Fruit fly (Drosophila melanogaster) whole organism, embryonic: ENCODE data around the gene MTF-1.

ENCODE experiments used
- Antp ChIP-seq: fragments of 200-800 bp; sonication (Bioruptor generic); optimal IDR thresholded peaks from 3 replicates; lab custom pipeline; 2016; ENCODE audit warnings: missing biosample characterization, missing genetic modification characterization
- Atf3 ChIP-seq: fragments of 200-800 bp; sonication (Bioruptor generic); optimal IDR thresholded peaks from 3 replicates; lab custom pipeline; 2016; ENCODE audit warnings: missing biosample characterization, missing genetic modification characterization
- Atf6 ChIP-seq: fragments of 200-800 bp; sonication (Bioruptor generic); IDR thresholded peaks from 2 replicates; pipeline ENCODE4 v1.3.6; 2022; ENCODE audit warnings: missing biosample characterization, missing genetic modification characterization
- Awh ChIP-seq: fragments of 200-800 bp; sonication (Bioruptor generic); IDR thresholded peaks from 2 replicates; pipeline ENCODE4, ENCODE4 v1.3.6; 2022; ENCODE audit warnings: missing biosample characterization, missing genetic modification characterization
- BEAF-32 ChIP-seq: fragments of 200-800 bp; sonication (Bioruptor generic); optimal IDR thresholded peaks from 3 replicates; lab custom pipeline; 2017; ENCODE audit warnings: missing biosample characterization, missing genetic modification characterization, mild to moderate bottlenecking, moderate library complexity, missing genetic modification reagents
- Bteb2 ChIP-seq: fragments of 200-800 bp; sonication (Bioruptor generic); optimal IDR thresholded peaks from 2 replicates; lab custom pipeline; 2016; ENCODE audit warnings: missing biosample characterization, missing genetic modification characterization
- CG10321 ChIP-seq: fragments of 200-800 bp; sonication (Bioruptor generic); IDR thresholded peaks from 2 replicates; pipeline ENCODE4 v1.3.6; 2022; ENCODE audit warnings: missing biosample characterization, missing genetic modification characterization
- CG11504 ChIP-seq: fragments of 200-800 bp; sonication (Bioruptor generic); optimal IDR thresholded peaks from 3 replicates; lab custom pipeline; 2019; ENCODE audit warnings: missing biosample characterization, mild to moderate bottlenecking, missing genetic modification characterization, moderate library complexity
- CG13775 ChIP-seq: fragments of 200-800 bp; sonication (Bioruptor generic); optimal IDR thresholded peaks from 3 replicates; lab custom pipeline; 2017; ENCODE audit warnings: missing biosample characterization, mild to moderate bottlenecking, missing genetic modification characterization
- CG1603 ChIP-seq: fragments of 200-800 bp; sonication (Bioruptor generic); optimal IDR thresholded peaks from 2 replicates; lab custom pipeline; 2019; ENCODE audit warnings: missing biosample characterization, mild to moderate bottlenecking, missing genetic modification characterization, moderate library complexity
- CG16779 ChIP-seq: fragments of 200-800 bp; sonication (Bioruptor generic); IDR thresholded peaks from 2 replicates; pipeline ENCODE4 v1.3.6; 2022; ENCODE audit warnings: missing biosample characterization, missing genetic modification characterization
- CG17359 ChIP-seq: fragments of 200-800 bp; sonication (Bioruptor generic); optimal IDR thresholded peaks from 3 replicates; lab custom pipeline; 2018; ENCODE audit warnings: missing biosample characterization, mild to moderate bottlenecking, missing genetic modification characterization, moderate library complexity
- CG18011 ChIP-seq: fragments of 200-800 bp; sonication (Bioruptor generic); optimal IDR thresholded peaks from 2 replicates; lab custom pipeline; 2017; ENCODE audit warnings: missing biosample characterization, missing genetic modification characterization, mild to moderate bottlenecking, moderate library complexity, missing genotype
- CG18764 ChIP-seq: fragments of 200-800 bp; sonication (Bioruptor generic); optimal IDR thresholded peaks from 3 replicates; lab custom pipeline; 2016; ENCODE audit warnings: missing biosample characterization, missing genetic modification characterization
- CG2678 ChIP-seq: fragments of 200-800 bp; sonication (Bioruptor generic); optimal IDR thresholded peaks from 3 replicates; lab custom pipeline; 2019; ENCODE audit warnings: missing biosample characterization, mild to moderate bottlenecking, missing genetic modification characterization, moderate library complexity
- CG30403 ChIP-seq: fragments of 200-800 bp; sonication (Bioruptor generic); optimal IDR thresholded peaks from 3 replicates; lab custom pipeline; 2016; ENCODE audit warnings: missing biosample characterization, missing genetic modification characterization
- CG3065 ChIP-seq: fragments of 200-800 bp; sonication (Bioruptor generic); optimal IDR thresholded peaks from 2 replicates; lab custom pipeline; 2016; ENCODE audit warnings: missing biosample characterization, missing genetic modification characterization
- CG33213 ChIP-seq: fragments of 200-800 bp; sonication (Bioruptor generic); optimal IDR thresholded peaks from 3 replicates; lab custom pipeline; 2016; ENCODE audit warnings: missing biosample characterization, missing genetic modification characterization
- CG3838 ChIP-seq: fragments of 200-800 bp; sonication (Bioruptor generic); optimal IDR thresholded peaks from 3 replicates; lab custom pipeline; 2016; ENCODE audit warnings: missing biosample characterization, missing genetic modification characterization
- CG3995 ChIP-seq: fragments of 200-800 bp; sonication (Bioruptor generic); optimal IDR thresholded peaks from 3 replicates; lab custom pipeline; 2016; ENCODE audit warnings: missing biosample characterization, missing genetic modification characterization
- CG4404 ChIP-seq: fragments of 200-800 bp; sonication (Bioruptor generic); IDR thresholded peaks from 2 replicates; pipeline ENCODE4 v1.3.6; 2022; ENCODE audit warnings: missing biosample characterization, missing genetic modification characterization
- CG5245 ChIP-seq: fragments of 200-800 bp; sonication (Bioruptor generic); optimal IDR thresholded peaks from 3 replicates; lab custom pipeline; 2016; ENCODE audit warnings: missing biosample characterization, missing genetic modification characterization
- CG7556 ChIP-seq: fragments of 200-800 bp; sonication (Bioruptor generic); optimal IDR thresholded peaks from 2 replicates; lab custom pipeline; 2017; ENCODE audit warnings: missing biosample characterization, mild to moderate bottlenecking, missing genetic modification characterization
- CG8359 ChIP-seq: fragments of 200-800 bp; sonication (Bioruptor generic); optimal IDR thresholded peaks from 2 replicates; lab custom pipeline; 2017; ENCODE audit warnings: missing biosample characterization, mild to moderate bottlenecking, missing genetic modification characterization, borderline replicate concordance
- CG9215 ChIP-seq: fragments of 200-800 bp; sonication (Bioruptor generic); IDR thresholded peaks from 2 replicates; pipeline ENCODE4 v1.3.6; 2022; ENCODE audit warnings: missing biosample characterization, missing genetic modification characterization
- CoRest ChIP-seq: fragments of 200-800 bp; sonication (Bioruptor generic); optimal IDR thresholded peaks from 3 replicates; lab custom pipeline; 2018; ENCODE audit warnings: missing biosample characterization, mild to moderate bottlenecking, missing genetic modification characterization, moderate library complexity
- D ChIP-seq, 2 experiments: fragments of 200-800 bp in 1 of 2; fragments of >200 bp in 1 of 2; sonication (Bioruptor generic) in 1 of 2; optimal IDR thresholded peaks; 2 replicates in 1 of 2; 3 replicates in 1 of 2; lab custom pipeline; 2017; ENCODE audit warnings: mild to moderate bottlenecking in 1 of 2, missing biosample characterization in 1 of 2, missing genetic modification characterization in 1 of 2, missing genetic modification reagents in 1 of 2
- D19B ChIP-seq: fragments of 200-800 bp; sonication (Bioruptor generic); optimal IDR thresholded peaks from 2 replicates; lab custom pipeline; 2017; ENCODE audit warnings: missing biosample characterization, mild to moderate bottlenecking, missing genetic modification characterization
- Dfd ChIP-seq, 2 experiments: fragments of >200 bp; optimal IDR thresholded peaks; 2 replicates each; lab custom pipeline; 2017; ENCODE audit warnings: missing biosample characterization in 2 of 2, missing genetic modification characterization in 2 of 2
- Lpt ChIP-seq: fragments of >200 bp; optimal IDR thresholded peaks from 2 replicates; lab custom pipeline; 2018; ENCODE audit warnings: missing biosample characterization, missing genetic modification characterization
- Nf-YB ChIP-seq: fragments of 200-800 bp; sonication (Bioruptor generic); optimal IDR thresholded peaks from 3 replicates; lab custom pipeline; 2019; ENCODE audit warnings: missing biosample characterization, mild to moderate bottlenecking, missing genetic modification characterization, moderate library complexity
- NfI ChIP-seq: fragments of 200-800 bp; sonication (Bioruptor generic); optimal IDR thresholded peaks from 3 replicates; lab custom pipeline; 2018; ENCODE audit warnings: missing biosample characterization, mild to moderate bottlenecking, missing genetic modification characterization, moderate library complexity
- Ravus ChIP-seq: fragments of 200-800 bp; sonication (Bioruptor generic); IDR thresholded peaks from 2 replicates; pipeline ENCODE4 v1.3.6; 2022; ENCODE audit warnings: missing biosample characterization, missing genetic modification characterization
- Side ChIP-seq: fragments of 200-800 bp; sonication (Bioruptor generic); optimal IDR thresholded peaks from 2 replicates; lab custom pipeline; 2016; ENCODE audit warnings: missing biosample characterization, missing genetic modification characterization
- Sin3A ChIP-seq: fragments of >200 bp; optimal IDR thresholded peaks from 2 replicates; lab custom pipeline; 2018
- Sry-β ChIP-seq: fragments of 200-800 bp; sonication (Bioruptor generic); optimal IDR thresholded peaks from 2 replicates; lab custom pipeline; 2018; ENCODE audit warnings: missing biosample characterization, mild to moderate bottlenecking, missing genetic modification characterization, moderate library complexity
- Xbp1 ChIP-seq: fragments of 200-800 bp; sonication (Bioruptor generic); optimal IDR thresholded peaks from 3 replicates; lab custom pipeline; 2016; ENCODE audit warnings: missing biosample characterization, mild to moderate bottlenecking, missing genetic modification characterization
- ara ChIP-seq: fragments of 200-800 bp; sonication (Bioruptor generic); IDR thresholded peaks from 2 replicates; pipeline ENCODE4 v1.3.6; 2022; ENCODE audit warnings: missing biosample characterization, missing genetic modification characterization
- cwo ChIP-seq: fragments of 200-800 bp; sonication (Bioruptor generic); optimal IDR thresholded peaks from 3 replicates; lab custom pipeline; 2017; ENCODE audit warnings: missing biosample characterization, missing genetic modification characterization, mild to moderate bottlenecking, moderate library complexity, missing genetic modification reagents
- dpn ChIP-seq, 2 experiments: fragments of 200-800 bp; sonication (Bioruptor generic); optimal IDR thresholded peaks; 3 replicates each; lab custom pipeline; 2016; ENCODE audit warnings: missing biosample characterization in 2 of 2, missing genetic modification characterization in 2 of 2
- ems ChIP-seq: fragments of 200-800 bp; sonication (Bioruptor generic); optimal IDR thresholded peaks from 3 replicates; lab custom pipeline; 2016; ENCODE audit warnings: missing biosample characterization, missing genetic modification characterization
- esg ChIP-seq: fragments of 200-800 bp; sonication (Bioruptor generic); conservative IDR thresholded peaks from 2 replicates; pipeline ENCODE4 v1.3.6; 2022; ENCODE audit warnings: missing biosample characterization, missing genetic modification characterization
- gcm2 ChIP-seq: fragments of 200-800 bp; sonication (Bioruptor generic); optimal IDR thresholded peaks from 2 replicates; lab custom pipeline; 2016; ENCODE audit warnings: missing biosample characterization, missing genetic modification characterization
- inv ChIP-seq: fragments of 200-800 bp; sonication (Bioruptor generic); IDR thresholded peaks from 2 replicates; pipeline ENCODE4 v1.3.6; 2022; ENCODE audit warnings: missing biosample characterization, missing genetic modification characterization; ENCODE audit not compliant: partially characterized antibody
- otp ChIP-seq: fragments of 200-800 bp; sonication (Bioruptor generic); IDR thresholded peaks from 3 replicates; pipeline ENCODE4, ENCODE4 v1.3.6; 2022; ENCODE audit warnings: missing biosample characterization, missing genetic modification characterization
- pnt ChIP-seq: fragments of 200-800 bp; sonication (Bioruptor generic); optimal IDR thresholded peaks from 3 replicates; lab custom pipeline; 2016; ENCODE audit warnings: missing biosample characterization, missing genetic modification characterization
- sim ChIP-seq: fragments of 200-800 bp; sonication (Bioruptor generic); IDR thresholded peaks from 2 replicates; pipeline ENCODE4 v1.3.6; 2022; ENCODE audit warnings: missing biosample characterization, missing genetic modification characterization
- sna ChIP-seq: fragments of 200-800 bp; sonication (Bioruptor generic); IDR thresholded peaks from 2 replicates; pipeline ENCODE4 v1.3.6; 2022; ENCODE audit warnings: missing biosample characterization, missing genetic modification characterization; ENCODE audit not compliant: partially characterized antibody
- tll ChIP-seq, 2 experiments: fragments of 200-800 bp in 1 of 2; fragments of >200 bp in 1 of 2; sonication (Bioruptor generic) in 1 of 2; optimal IDR thresholded peaks; 2 replicates each; lab custom pipeline; 2017 to 2019; ENCODE audit warnings: missing biosample characterization in 2 of 2, missing genetic modification characterization in 2 of 2, mild to moderate bottlenecking in 1 of 2, moderate library complexity in 1 of 2
- vnd ChIP-seq: fragments of 200-800 bp; sonication (Bioruptor generic); IDR thresholded peaks from 3 replicates; pipeline ENCODE4 v1.3.6; 2022; ENCODE audit warnings: missing biosample characterization, missing genetic modification characterization; ENCODE audit not compliant: partially characterized antibody
- zen2 ChIP-seq: fragments of 200-800 bp; sonication (Bioruptor generic); IDR thresholded peaks from 3 replicates; pipeline ENCODE4 v1.3.6; 2022; ENCODE audit warnings: missing biosample characterization, missing genetic modification characterization; ENCODE audit not compliant: partially characterized antibody

Gene MTF-1

dm6 chr3L:9397156-9397555 is 33.0 kb upstream of the MTF-1 start (continued):
- TF ChIP-seq CoRest = peak; percentile 26
- TF ChIP-seq CG17359 = peak; percentile 78
- TF ChIP-seq zen2 (GFP tag; lab: Robert Waterston, UW) = no peak
- no peak for TF ChIP-seq CG1603 (tag; lab: Kevin White, UChicago)
- TF ChIP-seq CG3838 (GFP tag; lab: Kevin White, UChicago) = no peak
- no peak for TF ChIP-seq gcm2 (GFP tag; lab: Kevin White, UChicago)
- peak; percentile 47 for TF ChIP-seq CG3995 (GFP tag; lab: Kevin White, UChicago)
- TF ChIP-seq Dfd (GFP tag; optimal IDR thresholded peaks at IDR 0.05; lab: Kevin White, UChicago) = no peak
- peak; percentile 20 for TF ChIP-seq CG13775 (GFP tag; lab: Kevin White, UChicago)
- TF ChIP-seq tll (GFP tag; optimal IDR thresholded peaks at IDR 0.05; lab: Kevin White, UChicago) = no peak
- TF ChIP-seq CG9215 (GFP tag; lab: Robert Waterston, UW) = no peak
- TF ChIP-seq Bteb2 (GFP tag; lab: Kevin White, UChicago) = peak; percentile 3
- peak; percentile 87 for TF ChIP-seq CG2678 (tag; lab: Kevin White, UChicago)
- peak; percentile 43 for TF ChIP-seq CG11504
- TF ChIP-seq dpn (GFP tag; optimal IDR thresholded peaks at IDR 0.05; lab: Kevin White, UChicago) = peak in 1 of 2 experiments; percentile 67
- no peak for TF ChIP-seq D (optimal IDR thresholded peaks at IDR 0.05; lab: Kevin White, UChicago)
- TF ChIP-seq D (GFP tag; optimal IDR thresholded peaks at IDR 0.05; lab: Kevin White, UChicago) = peak; percentile 48
- peak; percentile 84 for TF ChIP-seq cwo
- TF ChIP-seq CG4404 = no peak
- peak; percentile 67 for TF ChIP-seq CG7556 (GFP tag; lab: Kevin White, UChicago)
- no peak for TF ChIP-seq CG30403 (GFP tag; lab: Kevin White, UChicago)
- TF ChIP-seq CG5245 = no peak
- TF ChIP-seq BEAF-32 = no peak
- no peak for TF ChIP-seq otp (GFP tag; lab: Robert Waterston, UW)
- no peak for TF ChIP-seq Atf3 (GFP tag; lab: Kevin White, UChicago)
- TF ChIP-seq Sry-β = no peak
- peak; percentile 67 for TF ChIP-seq ara
- TF ChIP-seq CG33213 (GFP tag; lab: Kevin White, UChicago) = peak; percentile 75
- TF ChIP-seq CG10321 (GFP tag; lab: Robert Waterston, UW) = no peak
- peak; percentile 59 for TF ChIP-seq D19B (GFP tag; lab: Kevin White, UChicago)
- TF ChIP-seq CG18764 (GFP tag; lab: Kevin White, UChicago) = peak; percentile 48
- no peak for TF ChIP-seq Lpt (GFP tag; lab: Kevin White, UChicago)
- TF ChIP-seq esg = no peak
- peak; percentile 56 for TF ChIP-seq CG8359
- peak; percentile 38 for TF ChIP-seq ems
- peak; percentile 81 for TF ChIP-seq Awh (GFP tag; lab: Robert Waterston, UW)
- no peak for TF ChIP-seq Sin3A (lab: Kevin White, UChicago)
- peak; percentile 28 for TF ChIP-seq Antp (GFP tag; lab: Kevin White, UChicago)
- no peak for TF ChIP-seq CG3065 (GFP tag; lab: Kevin White, UChicago)
- TF ChIP-seq Xbp1 (GFP tag; lab: Kevin White, UChicago) = no peak
- no peak for TF ChIP-seq sna (GFP tag; lab: Robert Waterston, UW)
- TF ChIP-seq NfI (GFP tag; lab: Kevin White, UChicago) = peak; percentile 38
- peak; percentile 86 for TF ChIP-seq Side (GFP tag; lab: Kevin White, UChicago)
- no peak for TF ChIP-seq sim (GFP tag; lab: Robert Waterston, UW)
- no peak for TF ChIP-seq Ravus
- 0 out of 2 replicates have a peak, but pooled peaks have one; percentile 48 for TF ChIP-seq CG16779 (GFP tag; lab: Robert Waterston, UW)
- peak; percentile 25 for TF ChIP-seq pnt
- no peak for TF ChIP-seq CG18011
- no peak for TF ChIP-seq inv (GFP tag; lab: Robert Waterston, UW)
- TF ChIP-seq Atf6 = peak; percentile 77
- no peak for TF ChIP-seq vnd (GFP tag; lab: Robert Waterston, UW)
- no peak for TF ChIP-seq Nf-YB (GFP tag; lab: Kevin White, UChicago)
